Worm (Caenorhabditis elegans) whole organism, late embryonic: ENCODE measurements around the gene Y50E8A.12.

Experiments
- C38D4.7 ChIP-seq: fragments of 200-800 bp; sonication (Bioruptor generic); optimal IDR thresholded peaks from 2 replicates; lab custom pipeline; 2018; ENCODE audit warnings: mild to moderate bottlenecking, missing genetic modification characterization, moderate library complexity, missing compliant biosample characterization
- F13H6.1 ChIP-seq: sonication (generic microtip); optimal IDR thresholded peaks from 2 replicates; lab custom pipeline; 2016; ENCODE audit warnings: missing genetic modification characterization, missing compliant biosample characterization
- K09A11.1 ChIP-seq: sonication (generic microtip); optimal IDR thresholded peaks from 2 replicates; lab custom pipeline; 2017; ENCODE audit warnings: antibody characterized with exemption, mild to moderate bottlenecking, missing genetic modification characterization, missing compliant biosample characterization; ENCODE audit not compliant: insufficient read depth
- Y22D7AL.16 ChIP-seq: sonication (generic microtip); optimal IDR thresholded peaks from 2 replicates; lab custom pipeline; 2016; ENCODE audit warnings: missing genetic modification characterization, missing compliant biosample characterization
- ahr-1 ChIP-seq: sonication (generic microtip); optimal IDR thresholded peaks from 2 replicates; lab custom pipeline; 2016; ENCODE audit warnings: missing genetic modification characterization, missing compliant biosample characterization
- ceh-18 ChIP-seq: sonication (generic microtip); optimal IDR thresholded peaks from 2 replicates; lab custom pipeline; 2016; ENCODE audit warnings: missing genetic modification characterization, missing compliant biosample characterization
- ceh-19 ChIP-seq: fragments of 200-800 bp; sonication (Bioruptor generic); optimal IDR thresholded peaks from 2 replicates; lab custom pipeline; 2018; ENCODE audit warnings: mild to moderate bottlenecking, missing genetic modification characterization, missing compliant biosample characterization
- ceh-2 ChIP-seq: sonication (generic microtip); optimal IDR thresholded peaks from 2 replicates; lab custom pipeline; 2016; ENCODE audit warnings: missing genotype, missing genetic modification characterization, missing compliant biosample characterization
- ceh-24 ChIP-seq: sonication (generic microtip); optimal IDR thresholded peaks from 2 replicates; lab custom pipeline; 2016; ENCODE audit warnings: mild to moderate bottlenecking, missing genetic modification characterization, missing compliant biosample characterization
- ceh-30 ChIP-seq: fragments of 150-350 bp; optimal IDR thresholded peaks from 2 replicates; lab custom pipeline; 2014; ENCODE audit warnings: missing biosample characterization, missing genetic modification characterization
- ceh-31 ChIP-seq: sonication (generic microtip); optimal IDR thresholded peaks from 2 replicates; lab custom pipeline; 2016; ENCODE audit warnings: missing genetic modification characterization, missing compliant biosample characterization
- ceh-34 ChIP-seq: sonication (generic microtip); optimal IDR thresholded peaks from 2 replicates; lab custom pipeline; 2016; ENCODE audit warnings: mild to moderate bottlenecking, missing genetic modification characterization, missing compliant biosample characterization
- ceh-45 ChIP-seq: fragments of 200-800 bp; sonication (Bioruptor generic); IDR thresholded peaks from 2 replicates; pipeline ENCODE4 v1.3.6; 2022; ENCODE audit warnings: missing genetic modification reagents, missing genetic modification characterization, missing compliant biosample characterization
- ceh-48 ChIP-seq: sonication (generic microtip); optimal IDR thresholded peaks from 2 replicates; lab custom pipeline; 2016; ENCODE audit warnings: missing genetic modification characterization, inconsistent platforms, missing compliant biosample characterization
- ceh-6 ChIP-seq: fragments of 200-800 bp; sonication (Bioruptor generic); optimal IDR thresholded peaks from 2 replicates; lab custom pipeline; 2018; ENCODE audit warnings: mild to moderate bottlenecking, missing genetic modification characterization, missing compliant biosample characterization
- che-1 ChIP-seq: sonication (generic microtip); optimal IDR thresholded peaks from 2 replicates; lab custom pipeline; 2016; ENCODE audit warnings: mild to moderate bottlenecking, missing genetic modification characterization, missing compliant biosample characterization
- dmd-4 ChIP-seq: sonication (generic microtip); optimal IDR thresholded peaks from 2 replicates; lab custom pipeline; 2016; ENCODE audit warnings: borderline replicate concordance, missing genetic modification characterization, missing compliant biosample characterization
- dve-1 ChIP-seq: sonication (generic microtip); optimal IDR thresholded peaks from 2 replicates; lab custom pipeline; 2017; ENCODE audit warnings: antibody characterized with exemption, mild to moderate bottlenecking, missing genetic modification characterization, missing compliant biosample characterization
- elt-2 ChIP-seq: sonication (generic microtip); optimal IDR thresholded peaks from 2 replicates; lab custom pipeline; 2016; ENCODE audit warnings: missing genetic modification reagents, missing genetic modification characterization, missing compliant biosample characterization
- eyg-1 ChIP-seq: sonication (generic microtip); optimal IDR thresholded peaks from 2 replicates; lab custom pipeline; 2016; ENCODE audit warnings: missing genotype, missing genetic modification characterization, missing compliant biosample characterization
- fkh-6 ChIP-seq: sonication (generic microtip); optimal IDR thresholded peaks from 2 replicates; lab custom pipeline; 2016; ENCODE audit warnings: missing genetic modification characterization, missing compliant biosample characterization
- hlh-13 ChIP-seq: fragments of 200-800 bp; sonication (Bioruptor generic); optimal IDR thresholded peaks from 2 replicates; lab custom pipeline; 2018; ENCODE audit warnings: mild to moderate bottlenecking, missing genetic modification characterization, missing compliant biosample characterization
- hlh-15 ChIP-seq: sonication (generic microtip); optimal IDR thresholded peaks from 2 replicates; lab custom pipeline; 2016; ENCODE audit warnings: missing genetic modification characterization, missing compliant biosample characterization
- hlh-6 ChIP-seq: sonication (generic microtip); optimal IDR thresholded peaks from 2 replicates; lab custom pipeline; 2016; ENCODE audit warnings: missing genotype, missing genetic modification characterization, missing compliant biosample characterization
- madf-2 ChIP-seq: sonication (generic microtip); optimal IDR thresholded peaks from 2 replicates; lab custom pipeline; 2017; ENCODE audit warnings: missing genetic modification characterization, missing compliant biosample characterization
- nfya-1 ChIP-seq: sonication (generic microtip); optimal IDR thresholded peaks from 2 replicates; lab custom pipeline; 2017; ENCODE audit warnings: missing genetic modification characterization, mild to moderate bottlenecking, missing compliant biosample characterization, antibody characterized with exemption, moderate library complexity
- nhr-232 ChIP-seq: sonication (generic microtip); optimal IDR thresholded peaks from 2 replicates; lab custom pipeline; 2016; ENCODE audit warnings: missing genetic modification characterization, missing compliant biosample characterization
- odd-2 ChIP-seq: sonication (generic microtip); optimal IDR thresholded peaks from 2 replicates; lab custom pipeline; 2017; ENCODE audit warnings: antibody characterized with exemption, mild to moderate bottlenecking, missing genetic modification characterization, missing compliant biosample characterization
- pax-1 ChIP-seq: fragments of 150-350 bp; optimal IDR thresholded peaks from 2 replicates; lab custom pipeline; 2014; ENCODE audit warnings: missing biosample characterization, missing genetic modification characterization
- pha-2 ChIP-seq: sonication (generic microtip); optimal IDR thresholded peaks from 2 replicates; lab custom pipeline; 2017; ENCODE audit warnings: mild to moderate bottlenecking, missing genetic modification characterization, missing compliant biosample characterization
- pha-4 ChIP-seq: fragments of 150-350 bp; optimal IDR thresholded peaks from 2 replicates; lab custom pipeline; 2018; ENCODE audit warnings: missing biosample characterization, missing genetic modification reagents, missing genetic modification characterization
- pqm-1 ChIP-seq: sonication (generic microtip); optimal IDR thresholded peaks from 2 replicates; lab custom pipeline; 2016; ENCODE audit warnings: missing genetic modification characterization, missing compliant biosample characterization
- sdc-2 ChIP-seq: sonication (generic microtip); optimal IDR thresholded peaks from 2 replicates; lab custom pipeline; 2016; ENCODE audit warnings: missing genotype, missing genetic modification characterization, missing compliant biosample characterization
- sox-4 ChIP-seq: sonication (generic microtip); optimal IDR thresholded peaks from 2 replicates; lab custom pipeline; 2017; ENCODE audit warnings: mild to moderate bottlenecking, missing genetic modification characterization, inconsistent platforms, missing compliant biosample characterization
- syd-9 ChIP-seq: sonication (generic microtip); optimal IDR thresholded peaks from 2 replicates; lab custom pipeline; 2016; ENCODE audit warnings: mild to moderate bottlenecking, missing genetic modification characterization, moderate library complexity, missing compliant biosample characterization
- tbx-7 ChIP-seq: sonication (generic microtip); optimal IDR thresholded peaks from 2 replicates; lab custom pipeline; 2016; ENCODE audit warnings: missing genotype, missing genetic modification characterization, missing compliant biosample characterization
- ttx-3 ChIP-seq: sonication (generic microtip); optimal IDR thresholded peaks from 2 replicates; lab custom pipeline; 2016; ENCODE audit warnings: missing genetic modification reagents, missing genetic modification characterization, missing compliant biosample characterization
- unc-55 ChIP-seq: sonication (generic microtip); optimal IDR thresholded peaks from 2 replicates; lab custom pipeline; 2017; ENCODE audit warnings: missing biosample characterization, missing genetic modification reagents, missing genetic modification characterization
- unc-86 ChIP-seq: sonication (generic microtip); optimal IDR thresholded peaks from 2 replicates; lab custom pipeline; 2016; ENCODE audit warnings: missing genetic modification characterization, missing compliant biosample characterization
- ztf-16 ChIP-seq: sonication (generic microtip); optimal IDR thresholded peaks from 2 replicates; lab custom pipeline; 2017; ENCODE audit warnings: missing genetic modification characterization, missing compliant biosample characterization

Y50E8A.12 gene

DNA sequence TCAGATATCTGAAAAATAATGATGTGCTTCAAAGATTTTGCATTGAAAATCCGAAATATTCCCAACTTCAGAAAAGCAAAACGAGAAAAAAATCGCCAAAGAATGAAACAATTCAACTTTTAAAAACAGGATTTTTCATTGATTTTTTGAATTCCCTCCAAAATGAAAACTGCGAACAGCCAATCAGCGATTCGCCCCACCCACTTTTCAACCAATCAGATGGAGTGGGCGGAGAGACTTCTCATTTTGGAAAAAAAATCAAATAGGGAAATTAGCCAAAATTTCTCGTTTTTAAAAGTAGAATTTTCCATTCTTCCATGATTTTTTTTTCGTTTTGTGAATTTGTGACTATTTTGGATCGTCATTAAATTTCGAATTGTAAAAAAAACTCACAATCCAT lies 777 bp upstream of the Y50E8A.12 start:
- TF ChIP-seq ztf-16, result no peak
- TF ChIP-seq odd-2 (tag; lab: Kevin White, UChicago), result no peak
- no peak for TF ChIP-seq C38D4.7 (GFP tag; lab: Kevin White, UChicago)
- TF ChIP-seq pqm-1, result no peak
- no peak for TF ChIP-seq ceh-24 (tag; lab: Kevin White, UChicago)
- peak; percentile 88 for TF ChIP-seq nfya-1 (tag; lab: Kevin White, UChicago)
- TF ChIP-seq, all 69 proteins: peak for 1

DNA sequence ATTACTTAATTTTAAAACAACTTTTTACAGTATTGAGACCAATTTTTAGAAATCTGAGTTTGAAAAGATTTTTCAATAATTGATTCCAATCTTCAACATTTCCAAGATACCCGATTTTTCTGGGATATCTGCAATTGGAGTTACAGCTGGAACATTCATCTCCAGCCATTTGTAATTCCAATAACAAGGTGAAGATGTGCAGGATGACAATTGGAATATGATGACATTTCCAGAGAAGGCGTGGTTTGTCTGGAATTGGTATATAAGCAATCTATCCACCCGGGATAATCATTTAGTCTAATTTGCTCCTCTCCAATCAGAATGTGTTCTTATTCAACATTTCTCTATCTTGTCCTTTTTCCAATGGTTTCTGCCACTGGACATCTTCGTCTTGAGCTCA lies 2.9 kb downstream of the Y50E8A.12 start, which contains the start of gene Y50E8A.11:
Gene Y50E8A.11, plus strand, starts transcription at position 301 of the 400 bp plus-strand sequence.
- TF ChIP-seq dmd-4 (tag; lab: Kevin White, UChicago), result no peak
- TF ChIP-seq ahr-1 (tag; lab: Kevin White, UChicago), result no peak
- TF ChIP-seq hlh-13 (GFP tag; lab: Kevin White, UChicago), result no peak
- no peak for TF ChIP-seq ceh-31 (tag; lab: Kevin White, UChicago)
- TF ChIP-seq nhr-232 (tag; lab: Kevin White, UChicago), result no peak
- TF ChIP-seq ceh-48 (tag; lab: Kevin White, UChicago), result no peak
- no peak for TF ChIP-seq nfya-1 (tag; lab: Kevin White, UChicago)
- no peak for TF ChIP-seq ceh-34
- no peak for TF ChIP-seq ceh-30
- no peak for TF ChIP-seq pha-2 (tag; lab: Kevin White, UChicago)
- no peak for TF ChIP-seq F13H6.1
- TF ChIP-seq syd-9, result no peak
- TF ChIP-seq madf-2 (tag; lab: Kevin White, UChicago), result no peak
- no peak for TF ChIP-seq eyg-1
- no peak for TF ChIP-seq Y22D7AL.16 (tag; lab: Kevin White, UChicago)
- no peak for TF ChIP-seq odd-2 (tag; lab: Kevin White, UChicago)

DNA sequence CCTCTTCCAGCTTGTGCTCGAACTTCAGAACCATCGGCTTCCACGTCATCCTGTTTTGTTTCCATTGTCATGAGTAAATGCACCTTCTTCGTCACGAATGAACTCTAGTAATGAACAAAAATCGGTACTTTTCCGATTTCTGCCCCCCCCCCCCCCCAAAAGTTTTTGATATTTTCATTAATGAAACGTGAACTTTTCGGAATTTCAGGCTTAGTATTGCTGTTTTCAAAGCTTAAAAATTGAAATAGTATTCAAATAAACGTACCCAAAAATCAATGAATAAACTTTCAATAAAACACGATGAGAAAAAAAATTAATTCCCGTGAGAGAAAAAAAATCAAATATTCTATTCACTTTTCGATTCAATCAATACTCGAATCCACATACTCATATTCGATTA lies 4.4 kb downstream of the Y50E8A.12 start, which contains the start of the genes scrm-7 and Y50E8A.10:
Gene scrm-7, minus strand, starts transcription at position 101 of the 400 bp plus-strand sequence.
Gene Y50E8A.10, plus strand, starts transcription at position 353 of the 400 bp plus-strand sequence.
- no peak for TF ChIP-seq unc-55 (GFP tag; lab: Kevin White, UChicago)
- no peak for TF ChIP-seq tbx-7 (tag; lab: Kevin White, UChicago)
- TF ChIP-seq ceh-19 (GFP tag; lab: Kevin White, UChicago), result no peak
- TF ChIP-seq sdc-2 (tag; lab: Kevin White, UChicago), result no peak
- TF ChIP-seq ceh-6 (GFP tag; lab: Kevin White, UChicago), result no peak
- TF ChIP-seq pha-4 (tag; lab: Kevin White, UChicago), result no peak
- no peak for TF ChIP-seq che-1 (tag; lab: Kevin White, UChicago)
- TF ChIP-seq pax-1, result no peak
- TF ChIP-seq ceh-2 (tag; lab: Kevin White, UChicago), result no peak

DNA sequence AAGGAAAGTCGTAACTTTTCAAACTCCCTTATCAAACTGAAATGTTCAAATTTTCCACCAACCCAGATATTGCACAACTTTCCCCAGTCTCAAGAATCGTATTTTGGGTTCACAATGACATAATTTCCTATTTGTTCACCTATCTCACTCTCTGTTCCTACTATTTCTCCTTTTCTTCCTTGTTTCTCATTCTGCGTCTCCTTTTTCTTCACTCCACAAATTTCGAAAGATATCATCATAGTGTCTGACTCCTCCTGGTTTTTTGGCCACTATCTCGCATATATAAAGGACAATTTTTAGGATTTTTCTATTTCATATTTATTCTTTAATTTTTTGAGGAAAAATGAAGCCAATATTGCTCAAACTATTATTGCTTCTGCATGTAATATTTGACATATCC lies 11.0 kb downstream of the Y50E8A.12 start, which contains the start of gene haf-7:
Gene haf-7, plus strand, starts transcription at position 211 of the 400 bp plus-strand sequence.
- no peak for TF ChIP-seq ceh-31 (tag; lab: Kevin White, UChicago)
- TF ChIP-seq elt-2 (tag; lab: Kevin White, UChicago), result peak; percentile 14
- TF ChIP-seq, all 69 proteins: peak for 1

DNA sequence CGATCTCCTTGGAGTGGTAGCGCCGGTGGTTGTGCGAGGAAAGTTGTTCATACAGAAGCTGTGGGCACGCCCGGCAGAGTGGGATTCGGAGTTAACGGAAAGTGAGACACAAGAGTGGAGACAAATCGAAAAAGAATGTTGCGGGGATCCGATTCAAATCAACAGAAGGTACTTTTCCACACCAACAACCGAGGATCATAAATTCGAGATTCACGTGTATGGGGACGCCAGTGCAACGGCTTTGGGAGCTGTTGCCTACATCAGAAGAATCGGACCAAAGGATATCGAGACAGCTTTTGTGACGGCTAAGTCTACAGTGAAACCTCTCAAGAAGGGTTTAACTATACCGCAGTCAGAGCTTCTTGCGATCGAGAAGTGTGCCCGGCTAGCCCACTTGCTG lies 20.4 kb downstream of the Y50E8A.12 start:
- no peak for TF ChIP-seq ceh-19 (GFP tag; lab: Kevin White, UChicago)
- TF ChIP-seq nhr-232 (tag; lab: Kevin White, UChicago), result no peak
- TF ChIP-seq dve-1 (tag; lab: Kevin White, UChicago), result no peak

DNA sequence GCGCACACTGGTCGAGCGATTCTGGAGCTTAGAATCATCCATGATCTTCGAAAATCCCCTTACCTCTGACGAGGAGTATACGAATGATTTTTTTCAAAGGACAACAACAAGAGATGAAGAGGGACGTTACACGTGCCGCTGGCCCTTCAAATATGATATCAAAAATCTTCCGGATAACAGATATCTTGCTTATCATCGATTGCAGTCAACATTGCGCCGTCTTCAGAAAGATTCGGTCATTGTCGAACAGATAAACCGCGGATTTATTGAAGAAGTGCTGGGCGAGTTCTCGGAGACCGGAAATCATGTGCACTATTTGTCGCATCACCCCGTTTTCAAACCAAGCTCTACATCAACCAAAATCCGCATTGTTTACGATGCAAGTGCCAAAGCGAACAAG lies 21.4 kb downstream of the Y50E8A.12 start:
- TF ChIP-seq sox-4 (tag; lab: Kevin White, UChicago) (no peak), ztf-16 (no peak), nhr-232 (tag; lab: Kevin White, UChicago) (no peak), madf-2 (tag; lab: Kevin White, UChicago) (no peak), unc-86 (tag; lab: Kevin White, UChicago) (no peak), ceh-18 (tag; lab: Kevin White, UChicago) (no peak), hlh-6 (tag; lab: Kevin White, UChicago) (no peak), K09A11.1 (tag; lab: Kevin White, UChicago) (no peak), fkh-6 (tag; lab: Kevin White, UChicago) (no peak), hlh-15 (tag; lab: Kevin White, UChicago) (no peak), C38D4.7 (GFP tag; lab: Kevin White, UChicago) (no peak), elt-2 (tag; lab: Kevin White, UChicago) (no peak), ceh-45 (GFP tag; lab: Robert Waterston, UW) (no peak), ahr-1 (tag; lab: Kevin White, UChicago) (no peak), odd-2 (tag; lab: Kevin White, UChicago) (no peak), ttx-3 (no peak), ceh-31 (tag; lab: Kevin White, UChicago) (no peak), ceh-30 (no peak)
- TF ChIP-seq, all 69 proteins: peak for 0
